Worm (Caenorhabditis elegans) whole organism, mixed stage, embryonic: ENCODE measurements around the gene Y71H2B.8.
"Not testable (repeated sequence)": the region's sequence is repeated elsewhere in the genome, so short reads cannot be mapped to it uniquely, and the experiment has no call there.

Source experiments
- bed-3 ChIP-seq: fragments of 200-800 bp; sonication (Bioruptor generic); optimal IDR thresholded peaks from 3 replicates; lab custom pipeline; 2018; ENCODE audit warnings: mild to moderate bottlenecking, missing genetic modification characterization, moderate library complexity, missing compliant biosample characterization
- blmp-1 ChIP-seq: fragments of 150-350 bp; optimal IDR thresholded peaks from 2 replicates; lab custom pipeline; 2014; ENCODE audit warnings: missing biosample characterization, missing genetic modification characterization
- ceh-43 ChIP-seq: fragments of 200-800 bp; sonication (Bioruptor generic); optimal IDR thresholded peaks from 2 replicates; lab custom pipeline; 2018; ENCODE audit warnings: mild to moderate bottlenecking, missing genetic modification characterization, moderate library complexity, missing compliant biosample characterization
- ceh-83 ChIP-seq: fragments of 200-800 bp; sonication (Bioruptor generic); optimal IDR thresholded peaks from 2 replicates; lab custom pipeline; 2018; ENCODE audit warnings: mild to moderate bottlenecking, missing genetic modification characterization, missing compliant biosample characterization
- ces-1 ChIP-seq: fragments of 150-350 bp; optimal IDR thresholded peaks from 2 replicates; lab custom pipeline; 2014; ENCODE audit warnings: missing biosample characterization, missing genetic modification reagents, missing genetic modification characterization
- drap-1 ChIP-seq: fragments of 200-800 bp; sonication (Bioruptor generic); optimal IDR thresholded peaks from 3 replicates; lab custom pipeline; 2018; ENCODE audit warnings: mild to moderate bottlenecking, missing genetic modification characterization, missing compliant biosample characterization
- elt-1 ChIP-seq: sonication (generic microtip); optimal IDR thresholded peaks from 2 replicates; lab custom pipeline; 2017; ENCODE audit warnings: missing genetic modification characterization, mild to moderate bottlenecking, missing compliant biosample characterization, antibody characterized with exemption, moderate library complexity, borderline replicate concordance; ENCODE audit not compliant: insufficient read depth
- flh-1 ChIP-seq: fragments of 200-800 bp; sonication (Bioruptor generic); optimal IDR thresholded peaks from 2 replicates; lab custom pipeline; 2018; ENCODE audit warnings: mild to moderate bottlenecking, missing genetic modification characterization, moderate library complexity, missing compliant biosample characterization
- ham-2 ChIP-seq: fragments of 200-800 bp; sonication (Bioruptor generic); optimal IDR thresholded peaks from 2 replicates; lab custom pipeline; 2018; ENCODE audit warnings: mild to moderate bottlenecking, missing genetic modification characterization, missing compliant biosample characterization
- hlh-1 ChIP-seq: fragments of 150-350 bp; optimal IDR thresholded peaks from 2 replicates; lab custom pipeline; 2014; ENCODE audit warnings: missing biosample characterization, missing genetic modification reagents, missing genetic modification characterization
- lin-13 ChIP-seq: fragments of 150-350 bp; optimal IDR thresholded peaks from 2 replicates; lab custom pipeline; 2014; ENCODE audit warnings: missing biosample characterization, missing genetic modification characterization
- mab-5 ChIP-seq: fragments of 150-350 bp; optimal IDR thresholded peaks from 2 replicates; lab custom pipeline; 2014; ENCODE audit warnings: missing biosample characterization, missing genetic modification characterization
- mep-1 ChIP-seq: fragments of 150-350 bp; optimal IDR thresholded peaks from 2 replicates; lab custom pipeline; 2017; ENCODE audit warnings: missing biosample characterization, missing genetic modification reagents, missing genetic modification characterization, inconsistent platforms
- mls-2 ChIP-seq: sonication (generic microtip); optimal IDR thresholded peaks from 2 replicates; lab custom pipeline; 2016; ENCODE audit warnings: mild to moderate bottlenecking, missing genetic modification characterization, moderate library complexity, missing compliant biosample characterization
- nhr-237 ChIP-seq: fragments of 150-350 bp; optimal IDR thresholded peaks from 2 replicates; lab custom pipeline; 2014; ENCODE audit warnings: missing biosample characterization, missing genetic modification characterization
- nhr-28 ChIP-seq: fragments of 150-350 bp; optimal IDR thresholded peaks from 2 replicates; lab custom pipeline; 2014; ENCODE audit warnings: missing biosample characterization, missing genetic modification characterization
- pha-4 ChIP-seq: fragments of 150-350 bp; optimal IDR thresholded peaks from 2 replicates; lab custom pipeline; 2018; ENCODE audit warnings: missing biosample characterization, missing genetic modification reagents, missing genetic modification characterization
- snpc-4 ChIP-seq: fragments of 150-350 bp; optimal IDR thresholded peaks from 2 replicates; lab custom pipeline; 2014; ENCODE audit warnings: missing biosample characterization, missing genetic modification characterization
- sptf-1 ChIP-seq: sonication (generic microtip); optimal IDR thresholded peaks from 2 replicates; lab custom pipeline; 2017; ENCODE audit warnings: mild to moderate bottlenecking, missing genetic modification characterization, moderate library complexity, missing compliant biosample characterization
- tbx-8 ChIP-seq: fragments of 200-800 bp; sonication (Bioruptor generic); optimal IDR thresholded peaks from 2 replicates; lab custom pipeline; 2018; ENCODE audit warnings: mild to moderate bottlenecking, missing genetic modification characterization, moderate library complexity, missing compliant biosample characterization
- unc-120 ChIP-seq: sonication (generic microtip); optimal IDR thresholded peaks from 2 replicates; lab custom pipeline; 2017; ENCODE audit warnings: missing genetic modification characterization, missing compliant biosample characterization; ENCODE audit not compliant: poor library complexity, severe bottlenecking
- unc-39 ChIP-seq: fragments of 150-350 bp; optimal IDR thresholded peaks from 2 replicates; lab custom pipeline; 2014; ENCODE audit warnings: missing biosample characterization, missing genetic modification characterization
- unc-62 ChIP-seq: fragments of 150-350 bp; optimal IDR thresholded peaks from 2 replicates; lab custom pipeline; 2014; ENCODE audit warnings: missing biosample characterization, missing genetic modification reagents, missing genetic modification characterization
- zip-8 ChIP-seq: fragments of 150-350 bp; optimal IDR thresholded peaks from 2 replicates; lab custom pipeline; 2014; ENCODE audit warnings: missing biosample characterization, missing genetic modification characterization
- ztf-11 ChIP-seq: fragments of 150-350 bp; optimal IDR thresholded peaks from 2 replicates; lab custom pipeline; 2014; ENCODE audit warnings: missing biosample characterization, missing genetic modification characterization

The Y71H2B.8 gene

DNA sequence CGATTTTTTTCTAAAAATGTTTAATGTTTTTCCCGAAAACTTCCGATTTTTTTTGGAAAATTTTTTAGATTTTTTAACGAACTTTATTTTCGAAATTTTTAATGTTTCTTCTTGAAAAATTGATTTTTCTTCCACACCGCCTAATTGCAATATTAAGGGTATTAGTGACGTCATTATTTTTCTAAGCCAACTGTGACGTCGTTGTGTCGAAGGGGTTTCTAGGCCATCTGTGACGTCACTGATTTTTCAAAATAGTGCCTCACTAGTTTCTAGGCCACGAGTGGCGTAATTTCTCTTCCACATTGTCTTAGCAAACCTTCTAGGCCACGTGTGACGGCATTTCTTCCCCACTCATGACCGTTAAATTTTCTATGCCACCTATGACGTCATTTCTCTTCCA lies 27.1 kb upstream of the Y71H2B.8 start:
- TF ChIP-seq zip-8 (tag; lab: Kevin White, UChicago) (peak; percentile 94), blmp-1 (tag; lab: Kevin White, UChicago) (no peak)
- TF ChIP-seq, all 35 proteins: peak for 1

DNA sequence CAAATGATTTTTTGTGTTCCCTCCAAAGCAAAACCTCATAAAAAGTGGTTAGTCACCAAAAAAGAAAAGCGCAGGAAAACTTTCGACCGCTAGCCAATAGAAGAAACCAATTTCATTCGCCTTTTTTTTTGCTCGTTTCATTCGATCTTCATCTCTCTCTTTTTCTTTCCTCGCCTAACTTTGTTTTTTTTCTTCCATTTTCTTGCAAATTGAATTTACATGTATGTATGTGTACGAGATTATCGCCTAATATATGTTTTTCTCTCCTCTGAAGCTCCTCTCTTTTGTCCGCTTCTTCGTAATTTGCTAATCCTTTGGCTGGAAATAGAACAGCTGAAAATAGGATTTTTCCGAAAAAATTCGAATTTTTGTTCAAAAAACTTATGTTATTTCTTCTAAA lies 26.7 kb upstream of the Y71H2B.8 start:
- TF ChIP-seq unc-62 (GFP tag; lab: Kevin White, UChicago): no peak
- TF ChIP-seq ces-1 (GFP tag; lab: Kevin White, UChicago): peak; percentile 93

DNA sequence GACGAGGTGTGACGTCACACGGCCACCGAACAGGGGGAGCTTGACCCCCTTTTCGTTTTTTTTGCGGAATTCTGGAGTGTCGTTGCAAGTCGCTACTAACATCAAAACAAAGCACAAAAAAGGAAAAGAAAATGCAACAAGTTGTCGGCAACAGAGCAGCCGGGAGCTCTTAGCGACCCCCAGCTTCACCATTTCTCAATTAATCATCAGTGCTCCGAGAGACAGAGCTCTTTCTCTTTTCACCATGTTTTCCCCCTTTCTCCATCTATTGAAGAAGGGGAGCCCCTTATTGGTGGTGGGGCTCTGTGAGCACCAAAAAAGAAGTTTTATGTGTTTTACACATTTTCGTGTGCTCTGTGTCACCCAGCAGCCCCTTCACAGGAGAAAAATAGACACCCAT lies 25.5 kb upstream of the Y71H2B.8 start:
- TF ChIP-seq ces-1 (GFP tag; lab: Kevin White, UChicago) (no peak), lin-13 (tag; lab: Kevin White, UChicago) (no peak), elt-1 (no peak), nhr-28 (tag; lab: Kevin White, UChicago) (no peak), pha-4 (no peak), mab-5 (tag; lab: Kevin White, UChicago) (no peak), drap-1 (GFP tag; lab: Kevin White, UChicago) (no peak), sptf-1 (no peak), bed-3 (GFP tag; lab: Kevin White, UChicago) (no peak)

DNA sequence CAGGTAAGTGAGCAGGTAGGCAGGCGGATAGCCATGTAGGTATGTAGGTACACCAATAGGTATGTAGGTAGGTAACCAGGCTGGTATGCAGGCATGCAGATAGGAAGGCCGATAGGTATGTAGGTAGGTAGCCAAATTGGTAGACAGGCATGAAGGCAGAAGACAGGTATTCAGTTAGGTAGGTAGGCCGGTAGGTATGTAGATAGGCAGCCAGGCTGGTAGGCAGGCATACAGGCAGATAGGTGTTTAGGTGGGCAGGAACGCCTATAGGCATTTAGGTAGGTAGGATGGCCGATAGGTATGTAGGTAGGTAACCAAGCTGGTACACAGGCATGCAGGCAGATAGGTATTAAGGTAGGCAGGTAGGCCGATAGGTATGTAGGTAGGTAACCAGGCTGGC lies 18.3 kb upstream of the Y71H2B.8 start:
- no peak for TF ChIP-seq unc-62 (GFP tag; lab: Kevin White, UChicago)
- peak; percentile 51 for TF ChIP-seq sptf-1

DNA sequence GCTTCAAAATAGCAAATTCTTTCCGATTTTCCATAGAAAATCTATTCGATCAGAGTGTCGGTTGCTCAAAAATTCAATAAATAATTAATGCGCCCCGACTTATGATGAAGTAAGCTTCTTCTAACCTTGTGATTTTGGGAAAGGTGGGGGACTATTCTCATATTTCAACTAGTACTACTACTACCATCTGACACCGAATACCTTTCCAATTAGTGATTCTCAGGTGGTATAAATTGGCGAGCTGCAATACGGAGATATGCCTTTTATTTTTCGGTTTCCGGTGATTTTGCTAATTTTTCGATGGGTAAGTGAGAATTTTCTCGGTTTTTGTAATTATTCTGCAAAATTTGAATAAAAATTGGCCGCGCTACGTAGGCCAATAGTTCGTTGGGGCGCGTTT lies 17.7 kb upstream of the Y71H2B.8 start, which contains the start of gene nhr-239:
Gene nhr-239 (plus strand): TSS at position 301 of the 400 bp plus-strand sequence.
- TF ChIP-seq zip-8 (tag; lab: Kevin White, UChicago) (no peak), unc-120 (no peak), drap-1 (GFP tag; lab: Kevin White, UChicago) (no peak), lin-13 (tag; lab: Kevin White, UChicago) (no peak)

DNA sequence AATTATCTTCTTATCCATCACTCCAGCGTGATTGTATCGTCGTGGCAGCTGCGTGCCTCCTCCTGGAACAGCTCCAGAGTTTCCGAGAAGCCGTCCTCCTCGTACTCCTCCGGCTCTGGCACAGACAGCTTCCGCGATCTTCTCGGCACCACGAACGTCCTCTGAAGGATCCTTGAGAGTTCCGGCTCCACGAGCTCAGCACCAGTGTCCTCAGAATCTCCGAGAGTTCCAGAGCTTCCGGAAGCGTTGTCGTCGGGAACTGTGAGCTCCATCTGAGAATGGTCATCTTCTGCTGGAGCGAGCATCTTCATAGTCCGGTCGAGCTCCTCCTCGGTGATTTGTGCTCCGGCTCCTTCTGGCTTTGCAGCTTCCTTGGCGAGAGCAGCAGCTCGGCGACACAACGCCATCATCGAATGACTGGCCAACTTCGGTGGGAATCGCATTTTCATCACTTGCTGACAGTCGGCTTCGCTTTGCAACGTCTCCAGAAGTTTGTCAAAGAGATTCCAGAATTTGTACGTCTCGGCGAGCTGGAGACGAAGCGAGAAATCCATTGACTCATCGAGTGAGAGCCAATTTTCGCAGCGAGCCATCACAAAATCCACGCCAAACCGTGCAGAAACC lies 15.9 kb upstream of the Y71H2B.8 start:
- no peak for TF ChIP-seq mls-2 (tag; lab: Kevin White, UChicago)

DNA sequence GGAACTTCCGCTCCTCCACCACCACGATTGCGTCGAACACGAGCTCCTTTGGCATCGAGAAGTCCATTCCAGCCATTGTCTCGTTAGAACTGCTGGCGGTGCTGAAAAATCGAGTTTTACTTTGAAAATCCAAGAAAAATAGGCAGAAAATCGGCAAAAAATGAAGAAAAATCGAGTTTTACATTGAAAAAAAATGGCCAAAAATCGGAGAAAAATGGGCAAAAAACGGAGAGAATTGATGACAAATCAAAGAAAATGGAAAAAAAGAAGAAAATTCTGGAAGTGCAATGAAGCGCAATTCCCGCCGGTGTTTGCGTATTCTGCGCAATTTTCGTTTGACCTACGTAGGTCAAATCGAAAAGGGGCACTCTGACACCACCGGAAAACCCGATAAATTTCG lies 15.2 kb upstream of the Y71H2B.8 start, which contains the start of gene Y54F10AM.11:
Gene Y54F10AM.11 (minus strand): TSS at position 101 of the 400 bp plus-strand sequence.
- not testable (repeated sequence) for TF ChIP-seq ceh-83 (GFP tag; lab: Kevin White, UChicago); zip-8 (tag; lab: Kevin White, UChicago); unc-62 (GFP tag; lab: Kevin White, UChicago)

DNA sequence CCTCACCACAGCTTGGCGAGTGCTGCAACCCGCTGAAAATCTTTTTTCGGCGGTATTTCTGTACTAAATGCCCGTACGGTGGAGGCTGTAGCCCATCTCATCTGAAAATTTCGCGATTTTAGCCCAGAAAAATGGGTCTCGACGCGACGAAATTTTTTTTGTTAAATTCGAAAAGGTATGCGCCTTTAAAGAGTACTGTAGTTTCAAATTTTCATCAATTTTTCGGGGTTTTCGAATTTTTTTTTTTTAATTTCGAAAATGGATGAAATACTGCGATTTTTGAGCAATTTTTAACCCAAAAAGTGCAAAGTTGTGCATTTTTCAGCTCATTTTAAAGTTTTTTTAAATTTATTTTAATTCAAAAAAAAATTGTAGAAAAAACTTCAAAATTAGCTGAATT lies 7.6 kb upstream of the Y71H2B.8 start, which contains the start of gene Y54F10AR.2:
Gene Y54F10AR.2 (minus strand): TSS at position 101 of the 400 bp plus-strand sequence.
- TF ChIP-seq unc-39 (tag; lab: Kevin White, UChicago) (no peak), mep-1 (no peak), bed-3 (GFP tag; lab: Kevin White, UChicago) (no peak), snpc-4 (no peak), nhr-237 (tag; lab: Kevin White, UChicago) (no peak), ztf-11 (tag; lab: Kevin White, UChicago) (no peak)

DNA sequence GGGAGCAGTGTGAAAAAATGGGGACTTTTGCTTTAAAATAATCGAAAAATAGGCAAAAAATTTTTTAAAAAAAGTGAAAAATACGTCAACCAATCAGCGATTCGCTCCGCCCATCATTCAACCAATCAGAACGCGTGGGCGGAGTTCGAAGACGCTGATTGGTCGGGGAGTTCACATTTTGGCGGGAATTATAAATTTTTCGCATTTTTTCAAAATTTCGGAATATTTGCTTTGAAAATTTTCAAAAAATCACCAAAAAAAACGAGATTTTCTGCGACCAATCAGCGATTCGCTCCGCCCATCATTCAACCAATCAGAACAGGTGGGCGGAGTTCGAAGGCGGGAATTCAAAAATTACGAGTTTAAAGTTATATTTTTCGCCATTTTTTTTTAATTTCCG lies 6.7 kb upstream of the Y71H2B.8 start:
- TF ChIP-seq hlh-1 (tag; lab: Kevin White, UChicago) (no peak), mab-5 (tag; lab: Kevin White, UChicago) (no peak), ham-2 (GFP tag; lab: Kevin White, UChicago) (no peak), flh-1 (no peak), mep-1 (no peak), zip-8 (tag; lab: Kevin White, UChicago) (no peak), ceh-43 (GFP tag; lab: Kevin White, UChicago) (no peak), tbx-8 (no peak), ceh-83 (GFP tag; lab: Kevin White, UChicago) (no peak), mls-2 (tag; lab: Kevin White, UChicago) (no peak)
